Worm (Caenorhabditis elegans) whole organism, early embryonic: ENCODE data around the gene spe-17.
A peak's percentile ranks its signal among the peaks of the same experiment; 100 is the strongest.

Source experiments
- B0310.2 ChIP-seq: sonication (generic microtip); optimal IDR thresholded peaks from 2 replicates; lab custom pipeline; 2016; ENCODE audit warnings: mild to moderate bottlenecking, missing genetic modification characterization, missing compliant biosample characterization
- F13C5.2 ChIP-seq: sonication (generic microtip); optimal IDR thresholded peaks from 2 replicates; lab custom pipeline; 2017; ENCODE audit warnings: mild to moderate bottlenecking, missing genetic modification characterization, inconsistent platforms, missing compliant biosample characterization
- aly-1 ChIP-seq: sonication (generic microtip); optimal IDR thresholded peaks from 2 replicates; lab custom pipeline; 2016; ENCODE audit warnings: missing genetic modification characterization, missing compliant biosample characterization
- ama-1 ChIP-seq: fragments of 150-350 bp; optimal IDR thresholded peaks from 2 replicates; lab custom pipeline; 2014
- ceh-13 ChIP-seq: fragments of 200-800 bp; sonication (Bioruptor generic); optimal IDR thresholded peaks from 2 replicates; lab custom pipeline; 2018; ENCODE audit warnings: mild to moderate bottlenecking, missing genetic modification characterization, missing compliant biosample characterization
- ceh-36 ChIP-seq: sonication (generic microtip); optimal IDR thresholded peaks from 2 replicates; lab custom pipeline; 2016; ENCODE audit warnings: missing genetic modification characterization, inconsistent platforms, missing compliant biosample characterization
- ets-7 ChIP-seq: sonication (generic microtip); optimal IDR thresholded peaks from 2 replicates; lab custom pipeline; 2016; ENCODE audit warnings: missing genotype, missing genetic modification characterization, missing compliant biosample characterization
- flt-1 ChIP-seq: fragments of 200-800 bp; sonication (Bioruptor generic); IDR thresholded peaks from 2 replicates; pipeline ENCODE4 v1.3.6; 2022; ENCODE audit warnings: missing genetic modification characterization, missing compliant biosample characterization
- hmbx-1 ChIP-seq: sonication (generic microtip); optimal IDR thresholded peaks from 2 replicates; lab custom pipeline; 2016; ENCODE audit warnings: mild to moderate bottlenecking, missing genetic modification characterization, missing compliant biosample characterization
- hmg-4 ChIP-seq: fragments of 200-800 bp; sonication (Bioruptor generic); optimal IDR thresholded peaks from 2 replicates; lab custom pipeline; 2018; ENCODE audit warnings: mild to moderate bottlenecking, missing genetic modification characterization, missing compliant biosample characterization
- hnd-1 ChIP-seq: sonication (generic microtip); optimal IDR thresholded peaks from 2 replicates; lab custom pipeline; 2016; ENCODE audit warnings: missing genetic modification characterization, missing compliant biosample characterization
- pes-1 ChIP-seq: fragments of 200-800 bp; sonication (Bioruptor generic); IDR thresholded peaks from 2 replicates; pipeline ENCODE4 v1.3.6; 2022; ENCODE audit warnings: missing genetic modification reagents, missing genetic modification characterization, missing compliant biosample characterization
- scrt-1 ChIP-seq: fragments of 200-800 bp; sonication (Bioruptor generic); IDR thresholded peaks from 2 replicates; pipeline ENCODE4 v1.3.6; 2022; ENCODE audit warnings: missing genetic modification characterization, missing compliant biosample characterization
- sea-1 ChIP-seq: fragments of 200-800 bp; sonication (Bioruptor generic); conservative IDR thresholded peaks from 2 replicates; pipeline ENCODE4 v1.3.6; 2022; ENCODE audit warnings: missing genetic modification characterization, missing compliant biosample characterization
- tbx-11 ChIP-seq: fragments of 200-800 bp; sonication (Bioruptor generic); IDR thresholded peaks from 2 replicates; pipeline ENCODE4 v1.3.6; 2022; ENCODE audit warnings: missing genetic modification characterization, missing compliant biosample characterization
- tbx-37 ChIP-seq: fragments of 200-800 bp; sonication (Bioruptor generic); conservative IDR thresholded peaks from 2 replicates; pipeline ENCODE4 v1.3.6; 2022; ENCODE audit warnings: missing genetic modification reagents, missing genetic modification characterization, missing compliant biosample characterization
- tra-4 ChIP-seq: sonication (generic microtip); optimal IDR thresholded peaks from 2 replicates; lab custom pipeline; 2017; ENCODE audit warnings: missing genetic modification characterization, missing compliant biosample characterization

spe-17 gene

ce11 chrIV:12032383-12032782 lies 19.2 kb downstream of the spe-17 start:
- peak; percentile 78 for TF ChIP-seq hmg-4 (GFP tag; lab: Kevin White, UChicago)
- no peak for TF ChIP-seq tbx-11 (GFP tag; lab: Robert Waterston, UW)
- TF ChIP-seq tbx-37 (GFP tag; lab: Robert Waterston, UW) = no peak
- TF ChIP-seq F13C5.2 (tag; lab: Kevin White, UChicago) = peak; percentile 67
- TF ChIP-seq ceh-36 (tag; lab: Kevin White, UChicago) = no peak
- TF ChIP-seq sea-1 (GFP tag; lab: Robert Waterston, UW) = no peak
- no peak for TF ChIP-seq ama-1
- no peak for TF ChIP-seq ceh-13 (GFP tag; lab: Kevin White, UChicago)

DNA sequence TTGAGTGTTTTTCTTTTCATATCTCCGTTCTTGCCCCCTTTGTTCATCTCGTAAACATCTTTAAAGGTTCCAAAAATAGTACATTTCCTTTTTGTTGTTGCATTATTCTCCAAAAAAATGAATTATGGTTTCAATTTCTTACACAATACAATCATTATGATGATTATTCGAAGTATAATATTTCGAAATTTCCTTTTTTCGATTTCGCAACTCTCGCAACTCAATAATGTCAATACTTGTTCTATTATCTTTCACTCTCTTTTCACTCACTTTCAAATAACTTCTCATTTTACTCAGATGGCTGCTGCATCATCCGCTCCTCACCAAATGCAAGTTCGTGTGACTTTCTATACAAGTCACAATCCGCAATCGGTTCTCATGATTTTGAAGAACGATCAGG lies 20.8 kb downstream of the spe-17 start, which contains the start of gene sqst-1:
TSS of gene sqst-1 (plus strand) at position 298 of the 400 bp plus-strand sequence.
- no peak for TF ChIP-seq F13C5.2 (tag; lab: Kevin White, UChicago)
- TF ChIP-seq tbx-37 (GFP tag; lab: Robert Waterston, UW) = no peak
- no peak for TF ChIP-seq hmbx-1
- no peak for TF ChIP-seq ceh-36 (tag; lab: Kevin White, UChicago)
- no peak for TF ChIP-seq hnd-1 (tag; lab: Kevin White, UChicago)
- no peak for TF ChIP-seq tbx-11 (GFP tag; lab: Robert Waterston, UW)
- no peak for TF ChIP-seq pes-1 (GFP tag; lab: Robert Waterston, UW)
- no peak for TF ChIP-seq scrt-1 (GFP tag; lab: Robert Waterston, UW)
- TF ChIP-seq aly-1 (tag; lab: Kevin White, UChicago) = no peak
- no peak for TF ChIP-seq B0310.2 (tag; lab: Kevin White, UChicago)
- no peak for TF ChIP-seq flt-1 (GFP tag; lab: Robert Waterston, UW)
- no peak for TF ChIP-seq hmg-4 (GFP tag; lab: Kevin White, UChicago)
- no peak for TF ChIP-seq tra-4 (tag; lab: Kevin White, UChicago)

DNA sequence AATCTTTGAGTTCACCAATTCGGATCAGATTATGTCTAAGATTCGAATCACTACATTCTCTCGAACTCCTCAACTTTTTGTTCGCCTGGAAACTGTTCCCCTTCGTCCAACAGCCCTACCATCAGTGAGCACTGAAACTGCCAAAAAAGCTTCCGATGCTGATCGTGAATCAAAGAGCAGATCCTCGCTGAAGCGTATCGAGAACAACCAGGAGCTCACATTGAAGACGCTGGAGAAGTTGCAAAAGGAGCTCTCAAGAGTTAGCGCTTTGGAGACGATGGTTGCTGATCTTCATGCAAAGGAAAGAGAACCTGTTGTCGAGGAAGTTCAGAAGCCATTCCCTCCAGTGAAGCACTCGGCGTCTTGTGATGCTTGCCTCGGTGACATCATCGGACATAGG lies 21.6 kb downstream of the spe-17 start:
- TF ChIP-seq ceh-13 (GFP tag; lab: Kevin White, UChicago) (no peak), F13C5.2 (tag; lab: Kevin White, UChicago) (no peak), ets-7 (tag; lab: Kevin White, UChicago) (no peak), hmg-4 (GFP tag; lab: Kevin White, UChicago) (no peak), pes-1 (GFP tag; lab: Robert Waterston, UW) (no peak), scrt-1 (GFP tag; lab: Robert Waterston, UW) (no peak), aly-1 (tag; lab: Kevin White, UChicago) (no peak), tbx-11 (GFP tag; lab: Robert Waterston, UW) (no peak), hmbx-1 (no peak), B0310.2 (tag; lab: Kevin White, UChicago) (no peak), ama-1 (no peak)

DNA sequence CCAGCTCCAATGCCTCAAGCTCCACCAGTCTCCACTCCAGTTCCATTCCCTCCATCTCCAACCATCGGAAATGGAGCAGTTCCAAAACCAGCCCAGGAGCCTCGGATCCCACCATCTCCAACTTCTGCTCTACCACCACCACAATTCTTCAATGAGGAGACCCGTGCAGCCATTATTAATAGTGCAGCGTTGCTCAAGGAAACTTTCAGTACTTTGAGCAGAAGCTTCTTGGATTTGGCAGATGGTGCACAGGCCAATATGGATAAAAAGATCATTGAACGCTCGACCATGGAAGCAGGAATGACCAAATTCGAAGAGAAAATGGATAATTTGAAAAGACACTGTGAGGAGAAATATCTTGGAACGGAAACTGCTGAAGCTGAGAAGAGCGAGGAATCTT lies 22.2 kb downstream of the spe-17 start:
- no peak for TF ChIP-seq B0310.2 (tag; lab: Kevin White, UChicago)
- TF ChIP-seq tra-4 (tag; lab: Kevin White, UChicago) = no peak
- TF ChIP-seq scrt-1 (GFP tag; lab: Robert Waterston, UW) = no peak
- no peak for TF ChIP-seq ama-1
- no peak for TF ChIP-seq hnd-1 (tag; lab: Kevin White, UChicago)
- TF ChIP-seq F13C5.2 (tag; lab: Kevin White, UChicago) = no peak
- TF ChIP-seq hmg-4 (GFP tag; lab: Kevin White, UChicago) = no peak
- TF ChIP-seq pes-1 (GFP tag; lab: Robert Waterston, UW) = no peak
- TF ChIP-seq sea-1 (GFP tag; lab: Robert Waterston, UW) = no peak
- no peak for TF ChIP-seq ets-7 (tag; lab: Kevin White, UChicago)
- TF ChIP-seq tbx-37 (GFP tag; lab: Robert Waterston, UW) = no peak
- TF ChIP-seq hmbx-1 = no peak
- no peak for TF ChIP-seq tbx-11 (GFP tag; lab: Robert Waterston, UW)
- no peak for TF ChIP-seq ceh-13 (GFP tag; lab: Kevin White, UChicago)
- no peak for TF ChIP-seq flt-1 (GFP tag; lab: Robert Waterston, UW)
- no peak for TF ChIP-seq aly-1 (tag; lab: Kevin White, UChicago)
- no peak for TF ChIP-seq ceh-36 (tag; lab: Kevin White, UChicago)

DNA sequence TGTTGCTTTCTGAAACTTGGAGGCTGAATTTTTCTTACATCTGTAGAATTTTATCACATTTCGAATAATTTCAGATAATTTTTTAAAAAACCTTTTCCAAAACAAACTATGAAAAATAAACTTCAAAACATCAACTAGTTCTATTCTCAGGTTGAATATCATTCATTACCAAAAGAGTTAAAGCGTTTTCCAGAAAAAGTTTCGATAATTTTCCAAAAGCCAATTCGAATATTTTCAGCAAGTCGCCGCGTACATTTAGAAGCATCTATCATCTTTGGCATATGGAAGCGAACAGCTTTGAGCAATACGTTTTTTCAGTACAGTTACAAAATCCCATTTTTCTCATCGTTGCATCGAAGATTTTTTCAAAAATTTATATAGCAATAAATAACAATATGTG lies 23.7 kb downstream of the spe-17 start:
- no peak for TF ChIP-seq sea-1 (GFP tag; lab: Robert Waterston, UW)
- no peak for TF ChIP-seq scrt-1 (GFP tag; lab: Robert Waterston, UW)
- TF ChIP-seq pes-1 (GFP tag; lab: Robert Waterston, UW) = no peak
- no peak for TF ChIP-seq ceh-36 (tag; lab: Kevin White, UChicago)
- TF ChIP-seq hnd-1 (tag; lab: Kevin White, UChicago) = no peak
- TF ChIP-seq hmg-4 (GFP tag; lab: Kevin White, UChicago) = no peak
- no peak for TF ChIP-seq tra-4 (tag; lab: Kevin White, UChicago)
- no peak for TF ChIP-seq flt-1 (GFP tag; lab: Robert Waterston, UW)

- no peak for TF ChIP-seq hnd-1 (tag; lab: Kevin White, UChicago)
- no peak for TF ChIP-seq tbx-11 (GFP tag; lab: Robert Waterston, UW)
- TF ChIP-seq tra-4 (tag; lab: Kevin White, UChicago) = no peak
- no peak for TF ChIP-seq ceh-13 (GFP tag; lab: Kevin White, UChicago)
- TF ChIP-seq tbx-37 (GFP tag; lab: Robert Waterston, UW) = no peak
- TF ChIP-seq flt-1 (GFP tag; lab: Robert Waterston, UW) = no peak
- TF ChIP-seq ets-7 (tag; lab: Kevin White, UChicago) = no peak
These were observed 27.2 kb downstream of the spe-17 start for ce11 chrIV:12040431-12040830.

DNA sequence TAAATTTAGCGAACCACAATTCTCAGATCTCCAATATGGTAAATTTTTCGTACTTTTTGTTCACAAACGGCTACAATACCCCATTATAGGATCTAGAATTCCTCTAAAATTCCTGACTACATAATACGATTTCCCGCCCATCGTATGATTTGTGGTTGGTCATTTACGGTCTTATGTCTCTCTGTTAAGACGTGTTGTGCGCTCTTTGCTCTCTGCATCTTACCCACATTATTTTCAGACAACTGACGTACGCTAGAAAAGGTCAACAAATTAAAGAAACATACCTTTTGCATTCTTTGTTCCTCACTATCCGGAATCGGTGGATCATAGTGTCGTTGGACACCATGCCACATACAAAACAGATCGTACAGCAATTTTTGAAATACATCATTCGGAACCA lies 29.8 kb downstream of the spe-17 start:
- no peak for TF ChIP-seq tbx-11 (GFP tag; lab: Robert Waterston, UW)
